Worm (Caenorhabditis elegans) whole organism, young adult: ENCODE results near the gene F13A2.9.
A peak's percentile ranks its signal among the peaks of the same experiment; 100 is the strongest.

Experiments used
- B0261.1 ChIP-seq: sonication (generic microtip); optimal IDR thresholded peaks from 2 replicates; lab custom pipeline; 2016; ENCODE audit warnings: mild to moderate bottlenecking, missing genetic modification characterization, moderate library complexity, missing compliant biosample characterization
- B0336.3 ChIP-seq: fragments of 200-800 bp; sonication (Bioruptor generic); IDR thresholded peaks from 2 replicates; pipeline ENCODE4 v1.3.6; 2022; ENCODE audit warnings: missing genetic modification characterization, missing compliant biosample characterization
- F33H1.4 ChIP-seq: fragments of 200-800 bp; sonication (Bioruptor generic); IDR thresholded peaks from 2 replicates; pipeline ENCODE4 v1.3.6; 2022; ENCODE audit warnings: missing genetic modification reagents, missing genetic modification characterization, missing compliant biosample characterization
- F49E8.2 ChIP-seq: sonication (generic microtip); optimal IDR thresholded peaks from 3 replicates; lab custom pipeline; 2017; ENCODE audit warnings: missing genetic modification characterization, mild to moderate bottlenecking, missing compliant biosample characterization, antibody characterized with exemption, moderate library complexity; ENCODE audit not compliant: insufficient read depth
- F57A8.1 ChIP-seq: fragments of 200-800 bp; sonication (Bioruptor generic); optimal IDR thresholded peaks from 2 replicates; lab custom pipeline; 2018; ENCODE audit warnings: mild to moderate bottlenecking, missing genetic modification characterization, moderate library complexity, missing compliant biosample characterization
- Y53F4B.3 ChIP-seq: fragments of 200-800 bp; sonication (Bioruptor generic); IDR thresholded peaks from 2 replicates; pipeline ENCODE4 v1.3.6; 2022; ENCODE audit warnings: missing genetic modification reagents, missing genetic modification characterization, missing compliant biosample characterization
- Y79H2A.3 ChIP-seq: fragments of 200-800 bp; sonication (Bioruptor generic); conservative IDR thresholded peaks from 2 replicates; pipeline ENCODE4 v1.3.6; 2022; ENCODE audit warnings: missing genetic modification reagents, missing genetic modification characterization, missing compliant biosample characterization
- ama-1 ChIP-seq, 3 experiments: fragments of 150-350 bp in 1 of 3; sonication (generic microtip) in 2 of 3; optimal IDR thresholded peaks; 2 replicates each; lab custom pipeline; 2014 to 2018; ENCODE audit warnings: missing biosample characterization in 2 of 3, missing genetic modification characterization in 2 of 3, missing genetic modification reagents in 2 of 3
- aptf-2 ChIP-seq: fragments of 200-800 bp; sonication (Bioruptor generic); conservative IDR thresholded peaks from 2 replicates; pipeline ENCODE4 v1.3.6; 2022; ENCODE audit warnings: missing genetic modification reagents, missing genetic modification characterization, missing compliant biosample characterization
- bed-2 ChIP-seq: fragments of 200-800 bp; sonication (Bioruptor generic); IDR thresholded peaks from 2 replicates; pipeline ENCODE4 v1.3.6; 2022; ENCODE audit warnings: missing genetic modification reagents, missing genetic modification characterization, missing compliant biosample characterization
- cebp-1 ChIP-seq, 2 experiments: fragments of 200-800 bp in 1 of 2; sonication (Bioruptor generic) in 1 of 2; sonication (generic microtip) in 1 of 2; IDR thresholded peaks in 1 of 2; optimal IDR thresholded peaks in 1 of 2; 2 replicates each; pipeline versions ENCODE4 v1.3.6 to Lab custom; 2017 to 2022; ENCODE audit warnings: missing compliant biosample characterization in 2 of 2, missing genetic modification characterization in 2 of 2, mild to moderate bottlenecking in 1 of 2, missing genetic modification reagents in 1 of 2, moderate library complexity in 1 of 2
- ceh-27 ChIP-seq: fragments of 200-800 bp; sonication (Bioruptor generic); optimal IDR thresholded peaks from 2 replicates; lab custom pipeline; 2018; ENCODE audit warnings: mild to moderate bottlenecking, missing genetic modification characterization, moderate library complexity, missing compliant biosample characterization
- ceh-40 ChIP-seq: fragments of 200-800 bp; sonication (Bioruptor generic); IDR thresholded peaks from 2 replicates; pipeline ENCODE4 v1.3.6; 2022; ENCODE audit warnings: missing genetic modification characterization, missing compliant biosample characterization
- ceh-79 ChIP-seq: sonication (generic microtip); optimal IDR thresholded peaks from 2 replicates; lab custom pipeline; 2017; ENCODE audit warnings: mild to moderate bottlenecking, missing genetic modification characterization, missing compliant biosample characterization
- ceh-91 ChIP-seq: fragments of 200-800 bp; sonication (Bioruptor generic); IDR thresholded peaks from 2 replicates; pipeline ENCODE4 v1.3.6; 2022; ENCODE audit warnings: missing genetic modification reagents, missing genetic modification characterization, missing compliant biosample characterization
- die-1 ChIP-seq: sonication (generic microtip); optimal IDR thresholded peaks from 2 replicates; lab custom pipeline; 2016; ENCODE audit warnings: missing genotype, mild to moderate bottlenecking, missing genetic modification characterization, missing compliant biosample characterization
- efl-1 ChIP-seq: fragments of 150-350 bp; optimal IDR thresholded peaks from 2 replicates; lab custom pipeline; 2014; ENCODE audit warnings: missing biosample characterization, missing genetic modification reagents, missing genetic modification characterization
- gei-17 ChIP-seq: fragments of 200-800 bp; sonication (Bioruptor generic); optimal IDR thresholded peaks from 2 replicates; lab custom pipeline; 2018; ENCODE audit warnings: mild to moderate bottlenecking, missing genetic modification characterization, missing compliant biosample characterization
- hlh-12 ChIP-seq: sonication (generic microtip); optimal IDR thresholded peaks from 2 replicates; lab custom pipeline; 2016; ENCODE audit warnings: missing genetic modification characterization, missing compliant biosample characterization
- hlh-26 ChIP-seq: fragments of 200-800 bp; sonication (Bioruptor generic); conservative IDR thresholded peaks from 2 replicates; pipeline ENCODE4 v1.3.6; 2022; ENCODE audit warnings: missing genetic modification reagents, missing genetic modification characterization, missing compliant biosample characterization
- hmg-1.2 ChIP-seq: fragments of 200-800 bp; sonication (Bioruptor generic); IDR thresholded peaks from 2 replicates; pipeline ENCODE4 v1.3.6; 2022; ENCODE audit warnings: missing genetic modification reagents, missing genetic modification characterization, missing compliant biosample characterization
- hrde-1 ChIP-seq: sonication (generic microtip); optimal IDR thresholded peaks from 2 replicates; lab custom pipeline; 2016; ENCODE audit warnings: missing genetic modification characterization, mild to moderate bottlenecking, missing compliant biosample characterization, moderate library complexity, missing genotype, missing genetic modification reagents, borderline replicate concordance
- let-607 ChIP-seq, 2 experiments: fragments of 200-800 bp in 1 of 2; sonication (Bioruptor generic) in 1 of 2; sonication (generic microtip) in 1 of 2; optimal IDR thresholded peaks; 2 replicates each; lab custom pipeline; 2016 to 2018; ENCODE audit warnings: mild to moderate bottlenecking in 2 of 2, missing compliant biosample characterization in 2 of 2, missing genetic modification characterization in 2 of 2, moderate library complexity in 2 of 2, missing genotype in 1 of 2
- lin-35 ChIP-seq, 3 experiments: fragments of 150-350 bp in 2 of 3; sonication (generic microtip) in 1 of 3; optimal IDR thresholded peaks; 2 replicates each; lab custom pipeline; 2014 to 2018; ENCODE audit warnings: missing biosample characterization in 3 of 3, missing genetic modification characterization in 3 of 3, missing genetic modification reagents in 3 of 3
- lin-40 ChIP-seq: sonication (generic microtip); optimal IDR thresholded peaks from 2 replicates; lab custom pipeline; 2016; ENCODE audit warnings: missing genetic modification characterization, mild to moderate bottlenecking, missing compliant biosample characterization, missing genotype, missing genetic modification reagents
- madf-10 ChIP-seq: sonication (generic microtip); optimal IDR thresholded peaks from 2 replicates; lab custom pipeline; 2016; ENCODE audit warnings: mild to moderate bottlenecking, missing genetic modification characterization, missing compliant biosample characterization
- madf-6 ChIP-seq: fragments of 200-800 bp; sonication (Bioruptor generic); IDR thresholded peaks from 2 replicates; pipeline ENCODE4 v1.3.6; 2022; ENCODE audit warnings: missing genetic modification reagents, missing genetic modification characterization, missing compliant biosample characterization
- nfya-2 ChIP-seq: fragments of 200-800 bp; sonication (Bioruptor generic); IDR thresholded peaks from 2 replicates; pipeline ENCODE4 v1.3.6; 2022; ENCODE audit warnings: missing genetic modification reagents, missing genetic modification characterization, missing compliant biosample characterization
- nhr-179 ChIP-seq: sonication (generic microtip); optimal IDR thresholded peaks from 2 replicates; lab custom pipeline; 2016; ENCODE audit warnings: mild to moderate bottlenecking, missing genetic modification characterization, missing compliant biosample characterization
- nhr-27 ChIP-seq: fragments of 200-800 bp; sonication (Bioruptor generic); optimal IDR thresholded peaks from 2 replicates; lab custom pipeline; 2018; ENCODE audit warnings: mild to moderate bottlenecking, missing genetic modification characterization, moderate library complexity, missing compliant biosample characterization
- rcor-1 ChIP-seq: fragments of 200-800 bp; sonication (Bioruptor generic); IDR thresholded peaks from 2 replicates; pipeline ENCODE4 v1.3.6; 2022; ENCODE audit warnings: missing genetic modification reagents, missing genetic modification characterization, missing compliant biosample characterization
- repo-1 ChIP-seq: sonication (generic microtip); optimal IDR thresholded peaks from 2 replicates; lab custom pipeline; 2017; ENCODE audit warnings: mild to moderate bottlenecking, missing genetic modification characterization, missing compliant biosample characterization
- rpc-1 ChIP-seq, 2 experiments: fragments of 150-350 bp in 1 of 2; sonication (generic microtip) in 1 of 2; optimal IDR thresholded peaks; 2 replicates each; lab custom pipeline; 2014 to 2018; ENCODE audit warnings: missing biosample characterization in 1 of 2, missing genetic modification characterization in 1 of 2, missing genetic modification reagents in 1 of 2, missing genotype in 1 of 2
- sea-2 ChIP-seq: fragments of 200-800 bp; sonication (Bioruptor generic); IDR thresholded peaks from 2 replicates; pipeline ENCODE4 v1.3.6; 2022; ENCODE audit warnings: missing genetic modification characterization, missing compliant biosample characterization
- snpc-4 ChIP-seq, 5 experiments: fragments of 150-350 bp in 1 of 5; sonication (generic microtip) in 4 of 5; optimal IDR thresholded peaks; 2 replicates each; lab custom pipeline; 2014 to 2018; ENCODE audit warnings: missing genetic modification characterization in 5 of 5, missing biosample characterization in 3 of 5, antibody characterized with exemption in 2 of 5, mild to moderate bottlenecking in 2 of 5, missing compliant biosample characterization in 2 of 5, missing genotype in 2 of 5, moderate library complexity in 2 of 5, missing genetic modification reagents in 1 of 5
- tbp1 ChIP-seq: fragments of 200-800 bp; sonication (Bioruptor generic); optimal IDR thresholded peaks from 2 replicates; lab custom pipeline; 2018; ENCODE audit warnings: mild to moderate bottlenecking, missing genetic modification characterization, missing compliant biosample characterization
- unc-130 ChIP-seq: sonication (generic microtip); optimal IDR thresholded peaks from 2 replicates; lab custom pipeline; 2016; ENCODE audit warnings: missing genetic modification reagents, missing genetic modification characterization, missing compliant biosample characterization
- ztf-25 ChIP-seq: fragments of 200-800 bp; sonication (Bioruptor generic); IDR thresholded peaks from 2 replicates; pipeline ENCODE4 v1.3.6; 2022; ENCODE audit warnings: missing genetic modification reagents, missing genetic modification characterization, missing compliant biosample characterization
- ztf-26 ChIP-seq: sonication (generic microtip); optimal IDR thresholded peaks from 2 replicates; lab custom pipeline; 2017; ENCODE audit warnings: missing genetic modification characterization, missing compliant biosample characterization
- ztf-28 ChIP-seq: fragments of 200-800 bp; sonication (Bioruptor generic); IDR thresholded peaks from 2 replicates; pipeline ENCODE4 v1.3.6; 2022; ENCODE audit warnings: missing genetic modification reagents, missing genetic modification characterization, missing compliant biosample characterization
- ztf-3 ChIP-seq: fragments of 200-800 bp; sonication (Bioruptor generic); optimal IDR thresholded peaks from 2 replicates; lab custom pipeline; 2018; ENCODE audit warnings: mild to moderate bottlenecking, missing genetic modification characterization, missing compliant biosample characterization

Gene F13A2.9

DNA sequence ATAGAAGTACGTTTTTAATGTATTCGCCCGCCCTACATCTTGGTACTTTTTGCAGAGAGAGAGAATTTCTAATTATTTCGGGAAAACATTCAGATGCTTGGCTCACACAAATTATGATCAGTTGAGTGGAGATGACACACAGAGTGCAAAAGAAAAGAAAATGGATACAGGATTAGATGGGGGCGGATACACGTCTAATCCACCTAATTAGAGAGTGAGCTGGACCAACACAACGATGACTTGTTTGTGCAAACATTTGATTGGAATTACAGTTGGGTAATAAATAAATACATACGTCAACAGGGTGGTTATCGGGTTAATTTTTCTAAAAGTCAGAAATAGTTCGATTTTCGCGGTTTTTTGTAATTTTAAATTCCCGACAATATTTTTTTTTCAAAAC, 28.2 kb downstream of the F13A2.9 start:
- no peak for TF ChIP-seq nhr-179 (tag; lab: Kevin White, UChicago)
- TF ChIP-seq repo-1 (tag; lab: Kevin White, UChicago), result no peak
- TF ChIP-seq gei-17, result no peak
- no peak for TF ChIP-seq ceh-40 (GFP tag; lab: Robert Waterston, UW)
- no peak for TF ChIP-seq efl-1 (GFP tag; lab: Kevin White, UChicago)
- no peak for TF ChIP-seq ceh-79

ce11 chrV:4357369-4357768, 29.9 kb downstream of the F13A2.9 start:
- TF ChIP-seq cebp-1 (GFP tag; IDR thresholded peaks at IDR 0.05; lab: Robert Waterston, UW) (peak; percentile 65; the same call in 1 of the 2 replicates), cebp-1 (tag; optimal IDR thresholded peaks at IDR 0.05; lab: Kevin White, UChicago) (peak; percentile 94), F49E8.2 (tag; lab: Kevin White, UChicago) (no peak)

ce11 chrV:4356047-4356612, 31.2 kb downstream of the F13A2.9 start:
- TF ChIP-seq madf-6 (GFP tag; lab: Robert Waterston, UW) (no peak), rpc-1 (optimal IDR thresholded peaks at IDR 0.05; lab: Kevin White, UChicago) (no peak), rpc-1 (tag; optimal IDR thresholded peaks at IDR 0.05; lab: Kevin White, UChicago) (no peak), lin-35 (GFP tag; optimal IDR thresholded peaks at IDR 0.05; lab: Kevin White, UChicago) (no peak), B0336.3 (no peak), ama-1 (optimal IDR thresholded peaks at IDR 0.05; lab: Kevin White, UChicago) (no peak), ama-1 (GFP tag; optimal IDR thresholded peaks at IDR 0.05; lab: Kevin White, UChicago) (no peak), unc-130 (no peak), F57A8.1 (GFP tag; lab: Kevin White, UChicago) (no peak), rcor-1 (GFP tag; lab: Robert Waterston, UW) (no peak), let-607 (tag; optimal IDR thresholded peaks at IDR 0.05; lab: Kevin White, UChicago) (no peak), efl-1 (GFP tag; lab: Kevin White, UChicago) (no peak), lin-40 (tag; lab: Kevin White, UChicago) (no peak), hrde-1 (tag; lab: Kevin White, UChicago) (no peak), Y53F4B.3 (GFP tag; lab: Robert Waterston, UW) (no peak), ztf-3 (GFP tag; lab: Kevin White, UChicago) (no peak), F33H1.4 (GFP tag; lab: Robert Waterston, UW) (no peak), tbp1 (GFP tag; lab: Kevin White, UChicago) (no peak), snpc-4 (GFP tag; optimal IDR thresholded peaks at IDR 0.05; lab: Kevin White, UChicago) (no peak), snpc-4 (tag; optimal IDR thresholded peaks at IDR 0.05; lab: Kevin White, UChicago) (no peak), bed-2 (GFP tag; lab: Robert Waterston, UW) (no peak)
- TF ChIP-seq, all 124 proteins: peak for 0

DNA sequence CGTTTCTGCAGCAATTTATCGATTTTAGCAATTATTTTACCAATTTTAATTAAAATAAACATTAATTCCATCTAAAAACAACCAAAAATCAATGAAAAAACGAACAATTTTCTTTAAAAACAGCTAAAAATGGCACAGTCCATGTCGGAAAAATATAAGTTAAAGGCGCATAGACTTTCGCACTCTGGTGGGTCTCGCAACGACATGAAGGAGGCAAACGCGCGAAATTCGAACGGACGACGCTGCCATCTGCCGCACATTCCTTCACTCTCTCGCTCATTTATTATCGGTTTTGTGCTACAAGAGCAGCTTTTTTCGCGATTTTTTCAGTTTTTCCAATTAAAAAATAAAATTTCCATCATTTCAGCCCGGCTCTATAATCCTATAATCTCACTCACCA, 40.5 kb downstream of the F13A2.9 start, which contains the start of gene mcm-7:
Gene mcm-7, plus strand, starts transcription at position 368 of the 400 bp plus-strand sequence.
- TF ChIP-seq madf-10 (tag; lab: Kevin White, UChicago) (no peak), ceh-27 (GFP tag; lab: Kevin White, UChicago) (no peak), aptf-2 (GFP tag; lab: Robert Waterston, UW) (no peak), ztf-26 (tag; lab: Kevin White, UChicago) (no peak), Y79H2A.3 (GFP tag; lab: Robert Waterston, UW) (no peak), ztf-25 (GFP tag; lab: Robert Waterston, UW) (no peak), nfya-2 (GFP tag; lab: Robert Waterston, UW) (no peak), lin-35 (GFP tag; optimal IDR thresholded peaks at IDR 0.05; lab: Kevin White, UChicago) (peak; percentile 17 to 84 (median 37)), nhr-27 (tag; lab: Kevin White, UChicago) (no peak), ztf-28 (GFP tag; lab: Robert Waterston, UW) (no peak), sea-2 (GFP tag; lab: Robert Waterston, UW) (no peak), rpc-1 (optimal IDR thresholded peaks at IDR 0.05; lab: Kevin White, UChicago) (no peak), rpc-1 (tag; optimal IDR thresholded peaks at IDR 0.05; lab: Kevin White, UChicago) (no peak), die-1 (tag; lab: Kevin White, UChicago) (no peak), ceh-91 (GFP tag; lab: Robert Waterston, UW) (peak; percentile 74), hmg-1.2 (GFP tag; lab: Robert Waterston, UW) (peak; percentile 59), hlh-26 (GFP tag; lab: Robert Waterston, UW) (no peak), B0336.3 (no peak), hlh-12 (no peak), B0261.1 (no peak)
